Fruit fly (Drosophila melanogaster): ENCODE results near the gene CG1486.

Gene CG1486

DNA sequence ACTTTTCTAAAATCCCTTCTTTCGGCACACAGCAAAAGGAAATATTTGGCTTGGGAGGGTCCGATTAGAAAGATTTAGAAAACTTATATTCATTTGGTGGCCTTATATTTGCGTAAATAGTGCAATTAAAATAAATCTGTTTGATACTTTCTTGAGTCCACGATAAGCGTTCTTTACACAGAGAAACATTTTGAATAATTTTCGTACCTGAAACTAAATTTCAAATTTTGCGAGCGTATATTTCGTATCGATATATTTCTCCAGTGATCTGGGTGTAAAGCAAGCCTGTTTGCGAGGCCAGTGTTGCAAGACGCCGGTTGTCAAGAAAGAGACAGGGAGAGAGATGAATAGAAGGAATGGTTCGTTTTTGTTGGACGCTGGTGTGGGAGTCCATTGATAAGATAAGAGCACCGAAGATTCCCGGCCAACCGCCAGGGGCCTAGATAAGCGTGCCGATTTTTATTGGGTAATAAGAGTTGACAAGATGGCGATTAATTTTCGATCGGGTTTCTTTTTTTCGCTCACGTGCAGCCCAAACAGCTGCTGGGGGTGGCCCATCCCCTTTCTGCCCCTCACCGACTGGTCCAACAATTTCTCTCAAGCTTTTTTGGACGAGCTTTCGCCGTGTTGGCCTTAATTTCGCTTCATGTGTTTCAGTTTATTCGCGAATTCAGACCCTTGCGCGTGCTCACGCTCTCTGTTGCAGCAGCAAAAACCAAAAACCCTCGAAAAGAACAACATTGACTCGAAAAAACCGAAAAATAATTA is 50.0 kb downstream of the CG1486 start, which contains the start of gene slgA (continued):
- no peak for TF ChIP-seq unpg (GFP tag; optimal IDR thresholded peaks at IDR 0.05)
- TF ChIP-seq sr (GFP tag; IDR thresholded peaks at IDR 0.05), result no peak
- peak; percentile 52 for TF ChIP-seq dm (GFP tag; optimal IDR thresholded peaks at IDR 0.05)
- TF ChIP-seq CG14860 (GFP tag; IDR thresholded peaks at IDR 0.05; ENCODE audit: partially characterized antibody), result peak; percentile 50; the same call in 1 of the 3 replicates
- peak; percentile 16 for TF ChIP-seq CG4424 (GFP tag; optimal IDR thresholded peaks at IDR 0.05)
- peak; percentile 55 for TF ChIP-seq inv (GFP tag; IDR thresholded peaks at IDR 0.05; ENCODE audit: partially characterized antibody)
- TF ChIP-seq CG16779 (GFP tag; IDR thresholded peaks at IDR 0.05), result no peak
- peak; percentile 46 for TF ChIP-seq Hmr (GFP tag; optimal IDR thresholded peaks at IDR 0.05)
- TF ChIP-seq zfh1 (GFP tag; IDR thresholded peaks at IDR 0.05), result 0 out of 3 replicates have a peak, but pooled peaks have one; percentile 26
- TF ChIP-seq Awh (GFP tag; IDR thresholded peaks at IDR 0.05), result no peak
- TF ChIP-seq org-1 (GFP tag; optimal IDR thresholded peaks at IDR 0.05), result no peak
- TF ChIP-seq CG10462 (GFP tag; optimal IDR thresholded peaks at IDR 0.05), result no peak
- TF ChIP-seq chinmo (GFP tag; IDR thresholded peaks at IDR 0.05; ENCODE audit: partially characterized antibody), result peak; percentile 62; the same call in 1 of the 4 replicates
- TF ChIP-seq CG13287 (GFP tag; IDR thresholded peaks at IDR 0.05; ENCODE audit: partially characterized antibody), result peak; percentile 75
- peak; percentile 19 for TF ChIP-seq pum (GFP tag; optimal IDR thresholded peaks at IDR 0.05)
- peak; percentile 87 for TF ChIP-seq E2f2 (GFP tag; IDR thresholded peaks at IDR 0.05)
- no peak for TF ChIP-seq CG6654 (GFP tag; optimal IDR thresholded peaks at IDR 0.05)
- TF ChIP-seq pho (GFP tag; optimal IDR thresholded peaks at IDR 0.05), result peak; percentile 44
- no peak for TF ChIP-seq CG10274 (GFP tag; optimal IDR thresholded peaks at IDR 0.05)
- TF ChIP-seq sna (GFP tag; IDR thresholded peaks at IDR 0.05; ENCODE audit: partially characterized antibody), result 0 out of 2 replicates have a peak, but pooled peaks have one; percentile 37
- no peak for TF ChIP-seq Mrtf (GFP tag; IDR thresholded peaks at IDR 0.05)
- TF ChIP-seq CG7786 (GFP tag; optimal IDR thresholded peaks at IDR 0.05), result peak; percentile 67
- no peak for TF ChIP-seq trh (GFP tag; optimal IDR thresholded peaks at IDR 0.05)
- TF ChIP-seq CG17568 (GFP tag; optimal IDR thresholded peaks at IDR 0.05), result no peak
- TF ChIP-seq CG12391 (tag; optimal IDR thresholded peaks at IDR 0.05), result peak; percentile 5
- peak; percentile 39 for TF ChIP-seq tna (GFP tag; IDR thresholded peaks at IDR 0.05; ENCODE audit: partially characterized antibody)
- TF ChIP-seq al (GFP tag; IDR thresholded peaks at IDR 0.05), result peak; percentile 25; the same call in 1 of the 2 replicates
- TF ChIP-seq ttk (GFP tag; IDR thresholded peaks at IDR 0.05), result no peak
- peak; percentile 53 for TF ChIP-seq CG12769 (tag; optimal IDR thresholded peaks at IDR 0.05)
- peak; percentile 83 for TF ChIP-seq crol (GFP tag; IDR thresholded peaks at IDR 0.05)
- no peak for TF ChIP-seq Sox102F (GFP tag; optimal IDR thresholded peaks at IDR 0.05)
- TF ChIP-seq CG1602 (GFP tag; optimal IDR thresholded peaks at IDR 0.05), result no peak
- TF ChIP-seq Dp (GFP tag; optimal IDR thresholded peaks at IDR 0.05), result peak; percentile 80
- peak; percentile 68; the same call in 1 of the 3 replicates for TF ChIP-seq CG11456 (GFP tag; IDR thresholded peaks at IDR 0.05)
- TF ChIP-seq ken (GFP tag; IDR thresholded peaks at IDR 0.05), result peak; percentile 57; the same call in 2 of the 3 replicates
- no peak for TF ChIP-seq CG15696 (tag; optimal IDR thresholded peaks at IDR 0.05)
- peak; percentile 63 for TF ChIP-seq unc-4 (GFP tag; IDR thresholded peaks at IDR 0.05; ENCODE audit: partially characterized antibody)
- peak; percentile 35 for TF ChIP-seq Bteb2 (GFP tag; optimal IDR thresholded peaks at IDR 0.05)
- TF ChIP-seq CG17361 (GFP tag; IDR thresholded peaks at IDR 0.05), result peak; percentile 23; the same call in 1 of the 3 replicates
- TF ChIP-seq zen2 (GFP tag; IDR thresholded peaks at IDR 0.05; ENCODE audit: partially characterized antibody), result peak; percentile 64
- TF ChIP-seq CG17912 (GFP tag; optimal IDR thresholded peaks at IDR 0.05), result no peak
- TF ChIP-seq Stat92E (GFP tag; optimal IDR thresholded peaks at IDR 0.05), result no peak
- no peak for TF ChIP-seq sc (optimal IDR thresholded peaks at IDR 0.05)
- no peak for TF ChIP-seq sc (GFP tag; optimal IDR thresholded peaks at IDR 0.05)
- TF ChIP-seq CG17359 (tag; optimal IDR thresholded peaks at IDR 0.05), result no peak
- TF ChIP-seq ewg (GFP tag; optimal IDR thresholded peaks at IDR 0.05), result peak; percentile 13
- peak; percentile 70 for TF ChIP-seq CG3995 (GFP tag; optimal IDR thresholded peaks at IDR 0.05)
- TF ChIP-seq Fer3 (tag; optimal IDR thresholded peaks at IDR 0.05), result no peak
